Worm (Caenorhabditis elegans) whole organism, late embryonic: ENCODE results near the gene Y38H6C.4.

Experiments used
- C08G9.2 ChIP-seq: sonication (generic microtip); optimal IDR thresholded peaks from 2 replicates; lab custom pipeline; 2016; ENCODE audit warnings: mild to moderate bottlenecking, missing genetic modification characterization, moderate library complexity, missing compliant biosample characterization
- ama-1 ChIP-seq: fragments of 150-350 bp; optimal IDR thresholded peaks from 2 replicates; lab custom pipeline; 2014
- ceh-14 ChIP-seq: sonication (generic microtip); optimal IDR thresholded peaks from 2 replicates; lab custom pipeline; 2016; ENCODE audit warnings: missing genotype, missing genetic modification characterization, missing compliant biosample characterization
- ceh-2 ChIP-seq: sonication (generic microtip); optimal IDR thresholded peaks from 2 replicates; lab custom pipeline; 2016; ENCODE audit warnings: missing genotype, missing genetic modification characterization, missing compliant biosample characterization
- dmd-4 ChIP-seq: sonication (generic microtip); optimal IDR thresholded peaks from 2 replicates; lab custom pipeline; 2016; ENCODE audit warnings: borderline replicate concordance, missing genetic modification characterization, missing compliant biosample characterization
- dve-1 ChIP-seq: sonication (generic microtip); optimal IDR thresholded peaks from 2 replicates; lab custom pipeline; 2017; ENCODE audit warnings: antibody characterized with exemption, mild to moderate bottlenecking, missing genetic modification characterization, missing compliant biosample characterization
- hlh-8 ChIP-seq: sonication (generic microtip); optimal IDR thresholded peaks from 2 replicates; lab custom pipeline; 2016; ENCODE audit warnings: missing genotype, missing genetic modification characterization, missing compliant biosample characterization
- lin-11 ChIP-seq: fragments of 200-800 bp; sonication (Bioruptor generic); optimal IDR thresholded peaks from 2 replicates; lab custom pipeline; 2018; ENCODE audit warnings: mild to moderate bottlenecking, missing genetic modification characterization, missing compliant biosample characterization
- madf-2 ChIP-seq: sonication (generic microtip); optimal IDR thresholded peaks from 2 replicates; lab custom pipeline; 2017; ENCODE audit warnings: missing genetic modification characterization, missing compliant biosample characterization
- nhr-11 ChIP-seq: fragments of 150-350 bp; optimal IDR thresholded peaks from 2 replicates; lab custom pipeline; 2014; ENCODE audit warnings: missing biosample characterization, missing genetic modification characterization
- pag-3 ChIP-seq: sonication (generic microtip); optimal IDR thresholded peaks from 2 replicates; lab custom pipeline; 2016; ENCODE audit warnings: missing compliant biosample characterization, missing genetic modification characterization, borderline replicate concordance
- pat-9 ChIP-seq: fragments of 200-800 bp; sonication (Bioruptor generic); optimal IDR thresholded peaks from 2 replicates; lab custom pipeline; 2018; ENCODE audit warnings: mild to moderate bottlenecking, missing genetic modification characterization, moderate library complexity, missing compliant biosample characterization
- pqm-1 ChIP-seq: sonication (generic microtip); optimal IDR thresholded peaks from 2 replicates; lab custom pipeline; 2016; ENCODE audit warnings: missing genetic modification characterization, missing compliant biosample characterization

ce11 chrV:20552971-20553370, 48.1 kb upstream of the Y38H6C.4 start, which contains the start of gene vmo-1:
- TF ChIP-seq ama-1 (lab: Kevin White, UChicago) (no peak), nhr-11 (no peak), ceh-2 (no peak), pqm-1 (tag; lab: Kevin White, UChicago) (no peak), pag-3 (no peak), lin-11 (tag; lab: Kevin White, UChicago) (no peak), pat-9 (tag; lab: Kevin White, UChicago) (no peak), hlh-8 (no peak), dmd-4 (no peak), madf-2 (tag; lab: Kevin White, UChicago) (no peak), dve-1 (tag; lab: Kevin White, UChicago) (no peak), ceh-14 (tag; lab: Kevin White, UChicago) (no peak), C08G9.2 (tag; lab: Kevin White, UChicago) (no peak)
